Fruit fly (Drosophila melanogaster): ENCODE measurements around the gene eg.

- TF ChIP-seq CG12744 (GFP tag; optimal IDR thresholded peaks at IDR 0.05) (no peak), CG1024 (GFP tag; IDR thresholded peaks at IDR 0.05) (no peak), jumu (GFP tag; optimal IDR thresholded peaks at IDR 0.05) (no peak), D (optimal IDR thresholded peaks at IDR 0.05) (no peak), D (GFP tag; optimal IDR thresholded peaks at IDR 0.05) (no peak), usp (GFP tag; optimal IDR thresholded peaks at IDR 0.05) (no peak), CG6765 (GFP tag; optimal IDR thresholded peaks at IDR 0.05) (no peak), Chrac-16 (GFP tag; optimal IDR thresholded peaks at IDR 0.05) (no peak), sug (tag; optimal IDR thresholded peaks at IDR 0.05) (no peak), NC2α (GFP tag; optimal IDR thresholded peaks at IDR 0.05) (no peak), Jarid2 (GFP tag; optimal IDR thresholded peaks at IDR 0.05) (no peak)
Measured at dm6 chr3L:21827130-21827529, 18.6 kb downstream of the eg start.

All from whole organism, embryonic.